Fruit fly (Drosophila melanogaster) whole organism, adult: Measurements from ENCODE around the gene CG13398.

Experiments
- CG11617 ChIP-seq: fragments of 200-800 bp; sonication (Bioruptor generic); optimal IDR thresholded peaks from 2 replicates; lab custom pipeline; 2017; ENCODE audit warnings: mild to moderate bottlenecking, missing biosample characterization, missing genetic modification reagents, missing genetic modification characterization
- CG14711 ChIP-seq: fragments of 200-800 bp; sonication (Bioruptor generic); optimal IDR thresholded peaks from 2 replicates; lab custom pipeline; 2018; ENCODE audit warnings: missing biosample characterization, mild to moderate bottlenecking, missing genetic modification characterization, moderate library complexity
- CG33017 ChIP-seq: fragments of 200-800 bp; sonication (Bioruptor generic); optimal IDR thresholded peaks from 2 replicates; lab custom pipeline; 2018; ENCODE audit warnings: missing biosample characterization, mild to moderate bottlenecking, missing genetic modification characterization, moderate library complexity
- CG5204 ChIP-seq: fragments of 200-800 bp; sonication (Bioruptor generic); optimal IDR thresholded peaks from 2 replicates; lab custom pipeline; 2016; ENCODE audit warnings: missing biosample characterization, missing genetic modification characterization
- CG7101 ChIP-seq: fragments of 200-800 bp; sonication (Bioruptor generic); optimal IDR thresholded peaks from 2 replicates; lab custom pipeline; 2018; ENCODE audit warnings: missing biosample characterization, mild to moderate bottlenecking, missing genetic modification characterization, moderate library complexity
- Clk ChIP-seq: fragments of 200-800 bp; sonication (Bioruptor generic); optimal IDR thresholded peaks from 2 replicates; lab custom pipeline; 2017; ENCODE audit warnings: missing biosample characterization, missing genetic modification characterization
- Crg-1 ChIP-seq: fragments of 200-800 bp; sonication (Bioruptor generic); optimal IDR thresholded peaks from 2 replicates; lab custom pipeline; 2016; ENCODE audit warnings: missing biosample characterization, missing genetic modification characterization
- Hr96 ChIP-seq: fragments of 200-800 bp; sonication (Bioruptor generic); optimal IDR thresholded peaks from 2 replicates; lab custom pipeline; 2016; ENCODE audit warnings: missing biosample characterization, missing genetic modification characterization
- bab1 ChIP-seq: fragments of 200-800 bp; sonication (Bioruptor generic); optimal IDR thresholded peaks from 3 replicates; lab custom pipeline; 2019; ENCODE audit warnings: missing biosample characterization, mild to moderate bottlenecking, missing genetic modification characterization, moderate library complexity
- cic ChIP-seq: fragments of 200-800 bp; sonication (Bioruptor generic); optimal IDR thresholded peaks from 2 replicates; lab custom pipeline; 2017; ENCODE audit warnings: missing biosample characterization, mild to moderate bottlenecking, missing genetic modification characterization, moderate library complexity
- cnc ChIP-seq, 2 experiments: fragments of >200 bp; optimal IDR thresholded peaks; 2 replicates each; lab custom pipeline; 2017
- kay ChIP-seq: fragments of 200-800 bp; sonication (Bioruptor generic); peaks from one replicate; lab custom pipeline; 2016; ENCODE audit warnings: missing biosample characterization, missing genetic modification characterization, borderline replicate concordance
- ovo ChIP-seq: fragments of 200-800 bp; sonication (Bioruptor generic); optimal IDR thresholded peaks from 2 replicates; lab custom pipeline; 2016; ENCODE audit warnings: missing biosample characterization, missing genetic modification characterization
- pad ChIP-seq: fragments of 200-800 bp; sonication (Bioruptor generic); optimal IDR thresholded peaks from 3 replicates; lab custom pipeline; 2017; ENCODE audit warnings: missing biosample characterization, missing genetic modification characterization, mild to moderate bottlenecking, moderate library complexity, missing genetic modification reagents

- TF ChIP-seq Hr96 (GFP tag; lab: Kevin White, UChicago) (no peak), CG7101 (tag; lab: Kevin White, UChicago) (no peak), kay (GFP tag; lab: Kevin White, UChicago) (no peak), cic (no peak), bab1 (no peak), cnc (optimal IDR thresholded peaks at IDR 0.05; lab: Kevin White, UChicago) (no peak), ovo (GFP tag; lab: Kevin White, UChicago) (no peak), CG33017 (tag; lab: Kevin White, UChicago) (no peak), Crg-1 (no peak), CG5204 (GFP tag; lab: Kevin White, UChicago) (no peak), CG11617 (GFP tag; lab: Kevin White, UChicago) (no peak), CG14711 (tag; lab: Kevin White, UChicago) (no peak), Clk (GFP tag; lab: Kevin White, UChicago) (no peak), pad (GFP tag; lab: Kevin White, UChicago) (no peak)
These were observed 34.3 kb upstream of the CG13398 start, which contains the start of gene Aasdh for dm6 chr2L:8449358-8449757.
